Fruit fly (Drosophila melanogaster) whole organism, embryonic: ENCODE results near the gene CG11550.

Experiments used
- Asciz ChIP-seq: fragments of 200-800 bp; sonication (Bioruptor generic); optimal IDR thresholded peaks from 2 replicates; lab custom pipeline; 2017; ENCODE audit warnings: missing biosample characterization, mild to moderate bottlenecking, missing genetic modification characterization, missing genetic modification reagents
- BEAF-32 ChIP-seq: fragments of 200-800 bp; sonication (Bioruptor generic); optimal IDR thresholded peaks from 3 replicates; lab custom pipeline; 2017; ENCODE audit warnings: missing biosample characterization, missing genetic modification characterization, mild to moderate bottlenecking, moderate library complexity, missing genetic modification reagents
- Blimp-1 ChIP-seq: fragments of 200-800 bp; sonication (Bioruptor generic); optimal IDR thresholded peaks from 3 replicates; lab custom pipeline; 2018; ENCODE audit warnings: missing biosample characterization, missing genetic modification characterization, mild to moderate bottlenecking, moderate library complexity, missing genetic modification reagents
- C15 ChIP-seq: fragments of 200-800 bp; sonication (Bioruptor generic); IDR thresholded peaks from 3 replicates; pipeline ENCODE4 v1.3.6; 2022; ENCODE audit warnings: missing biosample characterization, missing genetic modification characterization
- CG10654 ChIP-seq: fragments of 200-800 bp; sonication (Bioruptor generic); optimal IDR thresholded peaks from 2 replicates; lab custom pipeline; 2016; ENCODE audit warnings: missing biosample characterization, missing genetic modification characterization
- CG10979 ChIP-seq: fragments of 200-800 bp; sonication (Bioruptor generic); optimal IDR thresholded peaks from 2 replicates; lab custom pipeline; 2018; ENCODE audit warnings: missing biosample characterization, mild to moderate bottlenecking, missing genetic modification characterization, moderate library complexity
- CG11085 ChIP-seq: fragments of 200-800 bp; sonication (Bioruptor generic); IDR thresholded peaks from 2 replicates; pipeline ENCODE4 v1.3.6; 2022; ENCODE audit warnings: missing biosample characterization, missing genetic modification characterization
- CG12769 ChIP-seq: fragments of 200-800 bp; sonication (Bioruptor generic); optimal IDR thresholded peaks from 2 replicates; lab custom pipeline; 2019; ENCODE audit warnings: missing biosample characterization, mild to moderate bottlenecking, missing genetic modification characterization, moderate library complexity
- CG14050 ChIP-seq: fragments of 200-800 bp; sonication (Bioruptor generic); IDR thresholded peaks from 3 replicates; pipeline ENCODE4 v1.3.6; 2022; ENCODE audit warnings: missing biosample characterization, missing genetic modification characterization
- CG16863 ChIP-seq: fragments of 200-800 bp; sonication (Bioruptor generic); optimal IDR thresholded peaks from 3 replicates; lab custom pipeline; 2016; ENCODE audit warnings: missing biosample characterization, missing genetic modification characterization
- CG17186 ChIP-seq: fragments of 200-800 bp; sonication (Bioruptor generic); optimal IDR thresholded peaks from 3 replicates; lab custom pipeline; 2017; ENCODE audit warnings: missing biosample characterization, missing genetic modification reagents, missing genetic modification characterization
- CG17328 ChIP-seq: fragments of 200-800 bp; sonication (Bioruptor generic); IDR thresholded peaks from 2 replicates; pipeline ENCODE4 v1.3.6; 2022; ENCODE audit warnings: missing biosample characterization, missing genetic modification characterization
- CG17361 ChIP-seq: fragments of 200-800 bp; sonication (Bioruptor generic); IDR thresholded peaks from 3 replicates; pipeline ENCODE4 v1.3.6; 2022; ENCODE audit warnings: missing biosample characterization, missing genetic modification characterization
- CG17829 ChIP-seq: fragments of 200-800 bp; optimal IDR thresholded peaks from 2 replicates; lab custom pipeline; 2019; ENCODE audit warnings: missing biosample characterization, mild to moderate bottlenecking, missing genetic modification characterization, moderate library complexity
- CG17912 ChIP-seq: fragments of 200-800 bp; sonication (Bioruptor generic); optimal IDR thresholded peaks from 2 replicates; lab custom pipeline; 2018; ENCODE audit warnings: missing biosample characterization, mild to moderate bottlenecking, missing genetic modification characterization
- CG2712 ChIP-seq: fragments of 200-800 bp; optimal IDR thresholded peaks from 3 replicates; lab custom pipeline; 2019; ENCODE audit warnings: missing biosample characterization, mild to moderate bottlenecking, missing genetic modification characterization, moderate library complexity
- CG2889 ChIP-seq: fragments of 200-800 bp; sonication (Bioruptor generic); IDR thresholded peaks from 3 replicates; pipeline ENCODE4 v1.3.6; 2022; ENCODE audit warnings: missing biosample characterization, missing genetic modification characterization
- CG30403 ChIP-seq: fragments of 200-800 bp; sonication (Bioruptor generic); optimal IDR thresholded peaks from 3 replicates; lab custom pipeline; 2016; ENCODE audit warnings: missing biosample characterization, missing genetic modification characterization
- CG6791 ChIP-seq: fragments of 200-800 bp; sonication (Bioruptor generic); IDR thresholded peaks from 3 replicates; pipeline ENCODE4 v1.3.6; 2022; ENCODE audit warnings: missing biosample characterization, missing genetic modification characterization; ENCODE audit not compliant: partially characterized antibody
- CG7745 ChIP-seq: fragments of 200-800 bp; sonication (Bioruptor generic); optimal IDR thresholded peaks from 2 replicates; lab custom pipeline; 2018; ENCODE audit warnings: missing biosample characterization, mild to moderate bottlenecking, missing genetic modification characterization, moderate library complexity
- CG7786 ChIP-seq: fragments of 200-800 bp; sonication (Bioruptor generic); optimal IDR thresholded peaks from 2 replicates; lab custom pipeline; 2016; ENCODE audit warnings: missing biosample characterization, missing genetic modification characterization
- CG9727 ChIP-seq: fragments of 200-800 bp; sonication (Bioruptor generic); optimal IDR thresholded peaks from 3 replicates; lab custom pipeline; 2017; ENCODE audit warnings: missing biosample characterization, mild to moderate bottlenecking, missing genetic modification characterization
- CG9876 ChIP-seq: fragments of 200-800 bp; sonication (Bioruptor generic); optimal IDR thresholded peaks from 2 replicates; lab custom pipeline; 2016; ENCODE audit warnings: missing biosample characterization, missing genetic modification characterization
- D19B ChIP-seq: fragments of 200-800 bp; sonication (Bioruptor generic); optimal IDR thresholded peaks from 2 replicates; lab custom pipeline; 2017; ENCODE audit warnings: missing biosample characterization, mild to moderate bottlenecking, missing genetic modification characterization
- Doc2 ChIP-seq: fragments of 200-800 bp; sonication (Bioruptor generic); IDR thresholded peaks from 2 replicates; pipeline ENCODE4 v1.3.6; 2022; ENCODE audit warnings: missing biosample characterization, missing genetic modification characterization
- Ets65A ChIP-seq: fragments of 200-800 bp; sonication (Bioruptor generic); peaks from one replicate; lab custom pipeline; 2016; ENCODE audit warnings: missing biosample characterization, missing genetic modification characterization
- Fer3 ChIP-seq: fragments of 200-800 bp; sonication (Bioruptor generic); optimal IDR thresholded peaks from 2 replicates; lab custom pipeline; 2018; ENCODE audit warnings: missing biosample characterization, mild to moderate bottlenecking, missing genetic modification characterization, moderate library complexity
- Hr51 ChIP-seq, 2 experiments: fragments of 200-800 bp; sonication (Bioruptor generic); optimal IDR thresholded peaks; 2 replicates in 1 of 2; 3 replicates in 1 of 2; lab custom pipeline; 2016 to 2018; ENCODE audit warnings: missing biosample characterization in 2 of 2, missing genetic modification characterization in 2 of 2, mild to moderate bottlenecking in 1 of 2, moderate library complexity in 1 of 2
- MBD-R2 ChIP-seq: fragments of 200-800 bp; sonication (Bioruptor generic); IDR thresholded peaks from 2 replicates; pipeline ENCODE4 v1.3.6; 2022; ENCODE audit warnings: missing biosample characterization, missing genetic modification characterization
- Scr ChIP-seq: fragments of 200-800 bp; sonication (Bioruptor generic); IDR thresholded peaks from 2 replicates; pipeline ENCODE4 v1.3.6; 2022; ENCODE audit warnings: missing biosample characterization, missing genetic modification characterization; ENCODE audit not compliant: partially characterized antibody
- Sox102F ChIP-seq: fragments of 200-800 bp; sonication (Bioruptor generic); optimal IDR thresholded peaks from 2 replicates; lab custom pipeline; 2018; ENCODE audit warnings: missing biosample characterization, mild to moderate bottlenecking, missing genetic modification characterization, moderate library complexity
- Xbp1 ChIP-seq: fragments of 200-800 bp; sonication (Bioruptor generic); optimal IDR thresholded peaks from 3 replicates; lab custom pipeline; 2016; ENCODE audit warnings: missing biosample characterization, mild to moderate bottlenecking, missing genetic modification characterization
- Xrp1 ChIP-seq: fragments of 200-800 bp; sonication (Bioruptor generic); IDR thresholded peaks from 2 replicates; pipeline ENCODE4 v1.3.6; 2022; ENCODE audit warnings: missing biosample characterization, missing genetic modification characterization
- abd-A ChIP-seq: fragments of 200-800 bp; sonication (Bioruptor generic); optimal IDR thresholded peaks from 3 replicates; lab custom pipeline; 2019; ENCODE audit warnings: missing biosample characterization, mild to moderate bottlenecking, missing genetic modification characterization, moderate library complexity
- bsh ChIP-seq, 2 experiments: fragments of 200-800 bp; sonication (Bioruptor generic); optimal IDR thresholded peaks; 2 replicates each; lab custom pipeline; 2017 to 2018; ENCODE audit warnings: mild to moderate bottlenecking in 2 of 2, missing biosample characterization in 2 of 2, missing genetic modification characterization in 2 of 2, moderate library complexity in 1 of 2
- dimm ChIP-seq: fragments of 200-800 bp; sonication (Bioruptor generic); IDR thresholded peaks from 2 replicates; pipeline ENCODE4 v1.3.6; 2022; ENCODE audit warnings: missing biosample characterization, missing genetic modification characterization
- fd102C ChIP-seq: fragments of 200-800 bp; sonication (Bioruptor generic); optimal IDR thresholded peaks from 2 replicates; lab custom pipeline; 2018; ENCODE audit warnings: missing biosample characterization, mild to moderate bottlenecking, missing genetic modification characterization, moderate library complexity
- fd3F ChIP-seq: fragments of 200-800 bp; sonication (Bioruptor generic); optimal IDR thresholded peaks from 2 replicates; lab custom pipeline; 2018; ENCODE audit warnings: missing biosample characterization, mild to moderate bottlenecking, missing genetic modification characterization, moderate library complexity
- gem ChIP-seq: fragments of 200-800 bp; sonication (Bioruptor generic); optimal IDR thresholded peaks from 2 replicates; lab custom pipeline; 2019; ENCODE audit warnings: missing biosample characterization, mild to moderate bottlenecking, missing genetic modification characterization, moderate library complexity
- grau ChIP-seq: fragments of 200-800 bp; optimal IDR thresholded peaks from 3 replicates; lab custom pipeline; 2019; ENCODE audit warnings: missing biosample characterization, mild to moderate bottlenecking, missing genetic modification characterization, moderate library complexity
- hth ChIP-seq: fragments of >200 bp; optimal IDR thresholded peaks from 2 replicates; lab custom pipeline; 2017; ENCODE audit warnings: inconsistent platforms
- nerfin-2 ChIP-seq: fragments of 200-800 bp; sonication (Bioruptor generic); IDR thresholded peaks from 2 replicates; pipeline ENCODE4 v1.3.6; 2022; ENCODE audit warnings: missing biosample characterization, missing genetic modification characterization; ENCODE audit not compliant: partially characterized antibody
- otp ChIP-seq: fragments of 200-800 bp; sonication (Bioruptor generic); IDR thresholded peaks from 3 replicates; pipeline ENCODE4, ENCODE4 v1.3.6; 2022; ENCODE audit warnings: missing biosample characterization, missing genetic modification characterization
- pzg ChIP-seq: fragments of 200-800 bp; sonication (Bioruptor generic); optimal IDR thresholded peaks from 3 replicates; lab custom pipeline; 2018; ENCODE audit warnings: missing biosample characterization, mild to moderate bottlenecking, missing genetic modification characterization, moderate library complexity
- sisA ChIP-seq: fragments of 200-800 bp; sonication (Bioruptor generic); IDR thresholded peaks from 2 replicates; pipeline ENCODE4 v1.3.6; 2022; ENCODE audit warnings: missing biosample characterization, missing genetic modification characterization
- slou ChIP-seq: fragments of 200-800 bp; sonication (Bioruptor generic); optimal IDR thresholded peaks from 3 replicates; lab custom pipeline; 2016; ENCODE audit warnings: missing biosample characterization, missing genetic modification characterization
- sr ChIP-seq: fragments of 200-800 bp; sonication (Bioruptor generic); IDR thresholded peaks from 3 replicates; pipeline ENCODE4 v1.3.6; 2022; ENCODE audit warnings: missing biosample characterization, missing genetic modification characterization
- twi ChIP-seq: fragments of 200-800 bp; optimal IDR thresholded peaks from 2 replicates; lab custom pipeline; 2019; ENCODE audit warnings: missing biosample characterization, mild to moderate bottlenecking, missing genetic modification characterization, moderate library complexity
- vnd ChIP-seq: fragments of 200-800 bp; sonication (Bioruptor generic); IDR thresholded peaks from 3 replicates; pipeline ENCODE4 v1.3.6; 2022; ENCODE audit warnings: missing biosample characterization, missing genetic modification characterization; ENCODE audit not compliant: partially characterized antibody
- yki ChIP-seq: fragments of >200 bp; optimal IDR thresholded peaks from 3 replicates; lab custom pipeline; 2018
- zfh1 ChIP-seq: fragments of 200-800 bp; sonication (Bioruptor generic); IDR thresholded peaks from 3 replicates; pipeline ENCODE4 v1.3.6; 2022; ENCODE audit warnings: missing biosample characterization, missing genetic modification characterization

The CG11550 gene

dm6 chr3R:31696664-31697063, 17.0 kb upstream of the CG11550 start (continued):
- TF ChIP-seq CG17829 (tag; lab: Kevin White, UChicago) (peak; percentile 13), CG11085 (GFP tag; lab: Robert Waterston, UW) (no peak), CG10979 (tag; lab: Kevin White, UChicago) (peak; percentile 33), fd3F (GFP tag; lab: Kevin White, UChicago) (no peak), CG6791 (GFP tag; lab: Robert Waterston, UW) (no peak), CG9727 (GFP tag; lab: Kevin White, UChicago) (peak; percentile 16), CG17328 (GFP tag; lab: Robert Waterston, UW) (peak; percentile 50; the same call in 1 of the 2 replicates), Doc2 (GFP tag; lab: Robert Waterston, UW) (no peak), CG12769 (tag; lab: Kevin White, UChicago) (no peak), gem (peak; percentile 51), nerfin-2 (no peak), CG30403 (peak; percentile 18), CG10654 (GFP tag; lab: Kevin White, UChicago) (no peak), yki (lab: Kevin White, UChicago) (no peak), bsh (GFP tag; optimal IDR thresholded peaks at IDR 0.05; lab: Kevin White, UChicago) (peak in 1 of 2 experiments; percentile 69), CG2889 (GFP tag; lab: Robert Waterston, UW) (no peak), Xrp1 (GFP tag; lab: Robert Waterston, UW) (peak; percentile 64), CG2712 (tag; lab: Kevin White, UChicago) (peak; percentile 59), otp (GFP tag; lab: Robert Waterston, UW) (0 out of 3 replicates have a peak, but pooled peaks have one; percentile 51), Sox102F (GFP tag; lab: Kevin White, UChicago) (peak; percentile 16), fd102C (GFP tag; lab: Kevin White, UChicago) (no peak), Asciz (GFP tag; lab: Kevin White, UChicago) (no peak), twi (no peak), vnd (GFP tag; lab: Robert Waterston, UW) (no peak), hth (no peak), C15 (GFP tag; lab: Robert Waterston, UW) (no peak), CG14050 (GFP tag; lab: Robert Waterston, UW) (no peak), CG9876 (GFP tag; lab: Kevin White, UChicago) (no peak), D19B (GFP tag; lab: Kevin White, UChicago) (no peak), Scr (GFP tag; lab: Robert Waterston, UW) (no peak), sr (GFP tag; lab: Robert Waterston, UW) (no peak), grau (tag; lab: Kevin White, UChicago) (peak; percentile 18), Fer3 (no peak), pzg (GFP tag; lab: Kevin White, UChicago) (no peak), CG17186 (GFP tag; lab: Kevin White, UChicago) (no peak), dimm (GFP tag; lab: Robert Waterston, UW) (no peak), CG7786 (GFP tag; lab: Kevin White, UChicago) (no peak), sisA (GFP tag; lab: Robert Waterston, UW) (peak; percentile 33; the same call in 1 of the 2 replicates), CG16863 (GFP tag; lab: Kevin White, UChicago) (peak; percentile 11), CG7745 (tag; lab: Kevin White, UChicago) (no peak), BEAF-32 (GFP tag; lab: Kevin White, UChicago) (no peak), MBD-R2 (GFP tag; lab: Robert Waterston, UW) (no peak), Hr51 (GFP tag; optimal IDR thresholded peaks at IDR 0.05; lab: Kevin White, UChicago) (no peak), slou (GFP tag; lab: Kevin White, UChicago) (no peak), Blimp-1 (GFP tag; lab: Kevin White, UChicago) (peak; percentile 23), abd-A (tag; lab: Kevin White, UChicago) (no peak), CG17912 (GFP tag; lab: Kevin White, UChicago) (no peak), CG17361 (GFP tag; lab: Robert Waterston, UW) (0 out of 3 replicates have a peak, but pooled peaks have one; percentile 38), Ets65A (GFP tag; lab: Kevin White, UChicago) (peak; percentile 54), Xbp1 (GFP tag; lab: Kevin White, UChicago) (peak; percentile 22), zfh1 (GFP tag; lab: Robert Waterston, UW) (0 out of 3 replicates have a peak, but pooled peaks have one; percentile 11)
